Worm (Caenorhabditis elegans): Measurements from ENCODE around the gene fbxa-155.

- TF ChIP-seq ces-1 (GFP tag; optimal IDR thresholded peaks at IDR 0.05) (no peak), nhr-76 (tag; optimal IDR thresholded peaks at IDR 0.05) (no peak), mab-5 (tag; optimal IDR thresholded peaks at IDR 0.05) (no peak), ztf-11 (tag; optimal IDR thresholded peaks at IDR 0.05) (no peak), pha-4 (tag; optimal IDR thresholded peaks at IDR 0.05) (no peak), unc-62 (GFP tag; optimal IDR thresholded peaks at IDR 0.05) (no peak), nhr-237 (tag; optimal IDR thresholded peaks at IDR 0.05) (no peak), mls-2 (tag; optimal IDR thresholded peaks at IDR 0.05) (no peak), ceh-43 (GFP tag; optimal IDR thresholded peaks at IDR 0.05) (no peak), unc-39 (tag; optimal IDR thresholded peaks at IDR 0.05) (no peak)
These were observed 2.1 kb upstream of the fbxa-155 start, which contains the start of gene C05B5.16 for ce11 chrIII:10012136-10012535.
